Worm (Caenorhabditis elegans) whole organism, L4 larva: ENCODE measurements around the gene Y39A1A.21.

Source experiments
- nhr-28 ChIP-seq: fragments of 150-350 bp; optimal IDR thresholded peaks from 2 replicates; lab custom pipeline; 2014; ENCODE audit warnings: missing biosample characterization, missing genetic modification characterization
- pqm-1 ChIP-seq: sonication (generic microtip); optimal IDR thresholded peaks from 2 replicates; lab custom pipeline; 2017; ENCODE audit warnings: missing biosample characterization, missing genetic modification characterization

ce11 chrIII:10720170-10720569 is 13.3 kb upstream of the Y39A1A.21 start:
- TF ChIP-seq nhr-28 (tag; lab: Kevin White, UChicago) (peak; percentile 85), pqm-1 (peak; percentile 19)
